Worm (Caenorhabditis elegans): ENCODE data around the gene F17A2.16.

Gene F17A2.16

DNA sequence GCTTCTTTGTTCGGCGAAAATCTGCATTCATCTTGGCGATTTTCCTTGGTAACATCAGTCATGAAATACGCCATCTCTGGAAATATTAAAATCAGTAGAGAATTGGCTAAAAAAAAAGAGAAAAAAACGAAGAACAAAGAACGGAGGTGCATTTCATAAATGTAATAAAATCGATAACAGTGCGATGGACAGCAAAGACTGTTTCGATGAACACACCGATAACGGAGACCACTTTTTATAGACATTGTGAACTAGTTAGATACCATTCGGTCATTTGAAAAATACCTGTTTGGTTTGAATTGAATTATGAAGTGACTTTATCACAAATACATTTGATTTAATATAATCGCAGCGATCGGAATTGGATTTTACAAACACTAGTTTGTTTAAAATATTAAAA is 44.6 kb downstream of the F17A2.16 start, which contains the start of gene F42F12.4:
Gene F42F12.4, minus strand, starts transcription at position 76 of the 400 bp plus-strand sequence.
- TF ChIP-seq nhr-80 (tag; optimal IDR thresholded peaks at IDR 0.05): peak; percentile 39
- TF ChIP-seq B0336.3 (GFP tag; IDR thresholded peaks at IDR 0.05): no peak

DNA sequence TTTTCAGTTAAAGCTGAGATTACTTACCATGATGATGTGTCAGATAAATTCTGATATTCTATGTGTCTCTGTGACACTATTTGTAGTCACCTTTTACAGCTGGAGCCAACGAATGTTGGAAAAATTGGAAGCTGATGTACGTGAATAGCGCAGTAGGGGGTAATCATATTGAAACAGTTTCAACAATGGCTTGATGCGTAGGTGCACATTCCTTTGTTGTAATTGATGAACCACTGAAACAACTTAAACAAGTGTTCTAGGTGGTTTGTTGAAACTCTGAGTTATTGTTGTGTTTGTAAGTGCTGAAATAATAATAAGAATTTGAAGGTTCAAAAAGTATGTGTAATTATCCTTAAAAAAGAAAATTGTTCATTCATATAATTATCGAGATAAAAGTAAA is 48.3 kb downstream of the F17A2.16 start, which contains the start of gene nspc-12:
Gene nspc-12, minus strand, starts transcription at position 101 of the 400 bp plus-strand sequence.
- TF ChIP-seq B0019.2 (GFP tag; conservative IDR thresholded peaks at IDR 0.05): no peak
- no peak for TF ChIP-seq B0336.3 (GFP tag; IDR thresholded peaks at IDR 0.05)
- TF ChIP-seq Y53G8AR.9 (GFP tag; conservative IDR thresholded peaks at IDR 0.05): no peak
- no peak for TF ChIP-seq Y67H2A.10 (GFP tag; conservative IDR thresholded peaks at IDR 0.05)
- no peak for TF ChIP-seq Y56A3A.18 (GFP tag; IDR thresholded peaks at IDR 0.05)
- TF ChIP-seq F33H1.4 (GFP tag; IDR thresholded peaks at IDR 0.05): no peak
- TF ChIP-seq ceh-91 (GFP tag; IDR thresholded peaks at IDR 0.05): no peak
- TF ChIP-seq nhr-90 (tag; optimal IDR thresholded peaks at IDR 0.05): no peak
- TF ChIP-seq ekl-4 (GFP tag; IDR thresholded peaks at IDR 0.05): no peak
- TF ChIP-seq egl-44 (GFP tag; IDR thresholded peaks at IDR 0.05): no peak
- TF ChIP-seq mxl-1 (tag; optimal IDR thresholded peaks at IDR 0.05): no peak
- no peak for TF ChIP-seq D2030.7 (GFP tag; IDR thresholded peaks at IDR 0.05)
- no peak for TF ChIP-seq attf-3 (GFP tag; conservative IDR thresholded peaks at IDR 0.05)
- no peak for TF ChIP-seq F52B5.7 (tag; optimal IDR thresholded peaks at IDR 0.05)
- TF ChIP-seq mes-4 (tag; optimal IDR thresholded peaks at IDR 0.05): no peak
- no peak for TF ChIP-seq cebp-1 (GFP tag; IDR thresholded peaks at IDR 0.05)
- TF ChIP-seq cebp-1 (tag; optimal IDR thresholded peaks at IDR 0.05): no peak
- TF ChIP-seq let-607 (tag; optimal IDR thresholded peaks at IDR 0.05): no peak
- TF ChIP-seq F49E8.2 (tag; optimal IDR thresholded peaks at IDR 0.05; ENCODE audit: insufficient read depth): no peak
- no peak for TF ChIP-seq him-1 (tag; optimal IDR thresholded peaks at IDR 0.05)

DNA sequence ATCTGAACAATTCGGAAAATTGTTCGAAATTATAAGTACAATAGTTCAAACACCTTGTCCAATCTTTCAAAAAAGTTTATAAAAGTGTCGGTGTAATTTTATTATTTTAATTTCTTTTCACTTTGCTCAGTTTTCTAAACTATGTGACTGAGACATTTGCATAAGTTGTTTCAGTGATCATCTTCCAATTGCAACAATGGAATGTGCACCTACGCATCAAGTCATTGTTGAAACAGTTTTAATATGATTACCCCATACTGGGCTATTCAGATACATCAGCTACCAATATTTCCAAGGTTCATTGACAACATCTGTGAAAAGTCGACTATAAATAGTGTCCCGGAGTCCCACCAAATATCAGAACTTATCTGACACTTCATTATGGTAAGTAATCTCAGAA is 48.9 kb downstream of the F17A2.16 start, which contains the start of gene nspc-13:
Gene nspc-13, plus strand, starts transcription at position 301 of the 400 bp plus-strand sequence.
- TF ChIP-seq F39B2.1 (GFP tag; IDR thresholded peaks at IDR 0.05) (no peak), lir-1 (GFP tag; conservative IDR thresholded peaks at IDR 0.05) (no peak), lsl-1 (GFP tag; optimal IDR thresholded peaks at IDR 0.05) (no peak), sea-2 (GFP tag; IDR thresholded peaks at IDR 0.05) (no peak), ekl-4 (GFP tag; IDR thresholded peaks at IDR 0.05) (no peak), Y95B8A.8 (GFP tag; IDR thresholded peaks at IDR 0.05) (no peak), cebp-2 (GFP tag; IDR thresholded peaks at IDR 0.05) (no peak), B0261.1 (tag; optimal IDR thresholded peaks at IDR 0.05) (no peak), egrh-3 (GFP tag; IDR thresholded peaks at IDR 0.05) (no peak), F23B12.7 (tag; optimal IDR thresholded peaks at IDR 0.05; ENCODE audit: insufficient read depth) (no peak), zfh-2 (GFP tag; conservative IDR thresholded peaks at IDR 0.05) (no peak), madf-6 (GFP tag; IDR thresholded peaks at IDR 0.05) (no peak)

DNA sequence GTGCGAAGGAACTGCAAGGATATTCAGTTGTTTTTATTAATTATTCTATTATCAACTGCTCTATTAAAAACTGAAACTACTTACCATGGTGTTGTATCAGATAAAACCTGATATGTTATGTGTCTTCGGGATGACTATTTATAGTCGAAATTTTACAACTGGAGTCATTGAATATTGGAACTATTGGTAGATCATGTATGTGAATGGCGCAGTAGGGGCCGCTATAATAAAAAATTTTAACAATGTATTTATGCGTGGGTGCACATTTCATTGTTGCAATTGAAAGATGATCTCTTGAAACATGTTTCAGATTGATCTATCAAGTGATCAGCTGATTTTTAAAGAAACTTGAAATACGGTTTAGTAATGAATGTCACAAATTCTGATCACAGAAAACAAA is 50.7 kb downstream of the F17A2.16 start, which contains the start of gene nspc-14:
Gene nspc-14, minus strand, starts transcription at position 101 of the 400 bp plus-strand sequence.
- TF ChIP-seq snpc-1.3 (tag; optimal IDR thresholded peaks at IDR 0.05; ENCODE audit: insufficient read depth) (no peak), T26A5.8 (tag; optimal IDR thresholded peaks at IDR 0.05) (no peak), K12H6.12 (tag; optimal IDR thresholded peaks at IDR 0.05) (no peak), unc-62 (GFP tag; optimal IDR thresholded peaks at IDR 0.05) (no peak), B0336.3 (GFP tag; IDR thresholded peaks at IDR 0.05) (no peak), C17E4.6 (GFP tag; IDR thresholded peaks at IDR 0.05) (no peak), unc-130 (GFP tag; optimal IDR thresholded peaks at IDR 0.05) (no peak), egl-18 (GFP tag; IDR thresholded peaks at IDR 0.05) (no peak), ztf-28 (GFP tag; IDR thresholded peaks at IDR 0.05) (no peak), Y56A3A.18 (GFP tag; IDR thresholded peaks at IDR 0.05) (no peak)

Data from whole organism, young adult.